Fruit fly (Drosophila melanogaster) whole organism, adult: ENCODE data around the gene Cpr72Eb.
A peak's percentile ranks its signal among the peaks of the same experiment; 100 is the strongest.

Experiments
- CG11617 ChIP-seq: fragments of 200-800 bp; sonication (Bioruptor generic); optimal IDR thresholded peaks from 2 replicates; lab custom pipeline; 2017; ENCODE audit warnings: mild to moderate bottlenecking, missing biosample characterization, missing genetic modification reagents, missing genetic modification characterization
- CG12768 ChIP-seq: fragments of 200-800 bp; sonication (Bioruptor generic); optimal IDR thresholded peaks from 2 replicates; lab custom pipeline; 2017; ENCODE audit warnings: missing biosample characterization, missing genetic modification characterization, mild to moderate bottlenecking, moderate library complexity, missing genetic modification reagents
- CG14711 ChIP-seq: fragments of 200-800 bp; sonication (Bioruptor generic); optimal IDR thresholded peaks from 2 replicates; lab custom pipeline; 2018; ENCODE audit warnings: missing biosample characterization, mild to moderate bottlenecking, missing genetic modification characterization, moderate library complexity
- CG1620 ChIP-seq: fragments of 200-800 bp; sonication (Bioruptor generic); optimal IDR thresholded peaks from 2 replicates; lab custom pipeline; 2016; ENCODE audit warnings: missing biosample characterization, missing genetic modification characterization
- CG33017 ChIP-seq: fragments of 200-800 bp; sonication (Bioruptor generic); optimal IDR thresholded peaks from 2 replicates; lab custom pipeline; 2018; ENCODE audit warnings: missing biosample characterization, mild to moderate bottlenecking, missing genetic modification characterization, moderate library complexity
- CG5204 ChIP-seq: fragments of 200-800 bp; sonication (Bioruptor generic); optimal IDR thresholded peaks from 2 replicates; lab custom pipeline; 2016; ENCODE audit warnings: missing biosample characterization, missing genetic modification characterization
- CG7045 ChIP-seq: fragments of 200-800 bp; sonication (Bioruptor generic); optimal IDR thresholded peaks from 2 replicates; lab custom pipeline; 2017; ENCODE audit warnings: missing biosample characterization, mild to moderate bottlenecking, missing genetic modification characterization
- CG7101 ChIP-seq: fragments of 200-800 bp; sonication (Bioruptor generic); optimal IDR thresholded peaks from 2 replicates; lab custom pipeline; 2018; ENCODE audit warnings: missing biosample characterization, mild to moderate bottlenecking, missing genetic modification characterization, moderate library complexity
- Clk ChIP-seq: fragments of 200-800 bp; sonication (Bioruptor generic); optimal IDR thresholded peaks from 2 replicates; lab custom pipeline; 2017; ENCODE audit warnings: missing biosample characterization, missing genetic modification characterization
- Crg-1 ChIP-seq: fragments of 200-800 bp; sonication (Bioruptor generic); optimal IDR thresholded peaks from 2 replicates; lab custom pipeline; 2016; ENCODE audit warnings: missing biosample characterization, missing genetic modification characterization
- Hr96 ChIP-seq: fragments of 200-800 bp; sonication (Bioruptor generic); optimal IDR thresholded peaks from 2 replicates; lab custom pipeline; 2016; ENCODE audit warnings: missing biosample characterization, missing genetic modification characterization
- Mnt ChIP-seq: fragments of 200-800 bp; sonication (Bioruptor generic); optimal IDR thresholded peaks from 2 replicates; lab custom pipeline; 2016; ENCODE audit warnings: missing biosample characterization, mild to moderate bottlenecking, missing genetic modification characterization
- bab1 ChIP-seq: fragments of 200-800 bp; sonication (Bioruptor generic); optimal IDR thresholded peaks from 3 replicates; lab custom pipeline; 2019; ENCODE audit warnings: missing biosample characterization, mild to moderate bottlenecking, missing genetic modification characterization, moderate library complexity
- cic ChIP-seq: fragments of 200-800 bp; sonication (Bioruptor generic); optimal IDR thresholded peaks from 2 replicates; lab custom pipeline; 2017; ENCODE audit warnings: missing biosample characterization, mild to moderate bottlenecking, missing genetic modification characterization, moderate library complexity
- cnc ChIP-seq, 2 experiments: fragments of >200 bp; optimal IDR thresholded peaks; 2 replicates each; lab custom pipeline; 2017
- kay ChIP-seq: fragments of 200-800 bp; sonication (Bioruptor generic); peaks from one replicate; lab custom pipeline; 2016; ENCODE audit warnings: missing biosample characterization, missing genetic modification characterization, borderline replicate concordance
- ovo ChIP-seq: fragments of 200-800 bp; sonication (Bioruptor generic); optimal IDR thresholded peaks from 2 replicates; lab custom pipeline; 2016; ENCODE audit warnings: missing biosample characterization, missing genetic modification characterization
- pad ChIP-seq: fragments of 200-800 bp; sonication (Bioruptor generic); optimal IDR thresholded peaks from 3 replicates; lab custom pipeline; 2017; ENCODE audit warnings: missing biosample characterization, missing genetic modification characterization, mild to moderate bottlenecking, moderate library complexity, missing genetic modification reagents
- tj ChIP-seq: fragments of 200-800 bp; sonication (Bioruptor generic); optimal IDR thresholded peaks from 3 replicates; lab custom pipeline; 2017; ENCODE audit warnings: missing biosample characterization, mild to moderate bottlenecking, missing genetic modification characterization, moderate library complexity
- toe ChIP-seq: fragments of 200-800 bp; sonication (Bioruptor generic); optimal IDR thresholded peaks from 2 replicates; lab custom pipeline; 2016; ENCODE audit warnings: missing biosample characterization, missing genetic modification characterization

The Cpr72Eb gene

DNA sequence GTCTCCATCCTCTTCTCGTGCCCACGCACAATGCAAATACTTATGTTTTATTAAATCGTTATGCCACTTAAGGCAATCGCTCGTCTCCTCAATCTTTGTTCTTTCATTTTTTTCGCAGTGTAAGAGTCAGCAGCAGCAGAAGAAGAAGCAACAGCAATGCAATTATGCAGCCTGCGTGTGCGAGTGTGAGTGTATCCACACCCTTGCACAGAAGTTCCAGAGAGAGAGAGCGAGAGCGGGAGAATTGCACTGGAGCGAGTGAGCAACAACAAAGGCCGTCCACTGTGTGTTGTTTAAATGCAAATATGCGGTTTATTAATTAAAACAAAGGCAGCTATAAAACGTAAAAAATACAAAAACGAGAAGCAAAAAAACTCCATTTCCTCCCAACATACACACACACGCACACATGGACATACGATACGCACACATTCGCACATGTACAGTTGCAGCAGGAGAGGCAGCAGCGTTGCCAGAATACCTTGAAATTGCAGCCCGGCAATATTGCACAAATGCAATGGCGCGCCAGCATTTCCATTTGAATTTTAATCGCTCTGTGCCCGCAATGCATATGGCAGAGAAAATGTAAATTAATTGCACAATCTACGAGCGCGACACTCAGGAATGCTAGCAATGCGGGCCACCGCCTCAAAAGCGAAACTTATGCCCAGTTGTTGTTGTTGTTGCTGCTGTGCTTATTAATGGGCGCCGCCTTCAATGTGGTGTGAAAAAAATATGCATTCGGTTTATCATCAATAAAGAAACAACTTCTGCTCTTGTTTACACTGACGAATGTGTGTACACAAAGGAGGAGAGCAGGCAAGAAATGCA, 44.1 kb downstream of the Cpr72Eb start:
- TF ChIP-seq cic (GFP tag; lab: Kevin White, UChicago) (no peak), CG11617 (GFP tag; lab: Kevin White, UChicago) (peak; percentile 29), CG14711 (tag; lab: Kevin White, UChicago) (peak; percentile 2), bab1 (GFP tag; lab: Kevin White, UChicago) (peak; percentile 35), Clk (no peak), Crg-1 (GFP tag; lab: Kevin White, UChicago) (no peak), tj (peak; percentile 30), CG12768 (no peak), Mnt (GFP tag; lab: Kevin White, UChicago) (no peak), cnc (optimal IDR thresholded peaks at IDR 0.05; lab: Kevin White, UChicago) (no peak), CG7101 (tag; lab: Kevin White, UChicago) (no peak), kay (GFP tag; lab: Kevin White, UChicago) (peak; percentile 71), ovo (GFP tag; lab: Kevin White, UChicago) (peak; percentile 2), pad (peak; percentile 61), CG33017 (peak; percentile 6), CG1620 (GFP tag; lab: Kevin White, UChicago) (no peak), CG5204 (GFP tag; lab: Kevin White, UChicago) (no peak), toe (GFP tag; lab: Kevin White, UChicago) (no peak), CG7045 (peak; percentile 46), Hr96 (GFP tag; lab: Kevin White, UChicago) (no peak)

DNA sequence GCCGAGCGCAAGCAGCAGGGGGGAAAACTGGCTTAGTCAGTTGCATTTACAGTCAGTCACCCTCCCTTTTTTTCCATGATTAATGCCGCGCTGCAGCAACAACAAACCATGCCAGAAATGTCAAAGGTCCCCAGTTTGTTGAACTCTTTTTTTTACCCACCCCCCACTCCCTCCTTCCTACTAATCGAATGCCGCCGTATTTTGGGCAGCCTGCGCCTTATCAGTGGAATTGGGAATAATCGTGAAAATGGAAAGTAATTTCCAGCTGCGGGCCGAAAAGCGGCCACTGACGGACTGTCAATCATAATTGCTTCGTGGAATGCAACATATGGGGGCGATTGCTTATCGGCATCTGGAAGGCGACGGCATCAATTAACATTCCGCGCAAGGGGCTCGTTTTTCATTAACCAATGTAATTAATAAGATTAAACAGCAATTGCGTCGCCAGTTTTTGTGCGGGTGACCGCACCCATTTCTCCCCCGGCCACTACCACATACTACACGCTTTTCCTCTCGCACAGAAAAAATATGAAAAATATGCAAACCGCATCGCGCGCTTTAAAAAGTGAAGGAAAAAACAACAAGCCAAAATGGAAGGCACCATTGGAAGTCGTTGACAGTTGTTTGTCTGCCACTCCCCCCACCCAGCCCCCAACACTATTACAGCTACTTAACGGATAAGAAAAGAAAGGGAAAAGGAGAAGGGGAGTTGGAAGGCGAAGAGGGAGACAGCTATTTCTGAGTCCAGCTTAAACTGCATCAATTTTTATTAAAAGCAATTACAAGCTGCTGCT, 44.9 kb downstream of the Cpr72Eb start:
- no peak for TF ChIP-seq CG12768
- TF ChIP-seq pad: peak; percentile 91

DNA sequence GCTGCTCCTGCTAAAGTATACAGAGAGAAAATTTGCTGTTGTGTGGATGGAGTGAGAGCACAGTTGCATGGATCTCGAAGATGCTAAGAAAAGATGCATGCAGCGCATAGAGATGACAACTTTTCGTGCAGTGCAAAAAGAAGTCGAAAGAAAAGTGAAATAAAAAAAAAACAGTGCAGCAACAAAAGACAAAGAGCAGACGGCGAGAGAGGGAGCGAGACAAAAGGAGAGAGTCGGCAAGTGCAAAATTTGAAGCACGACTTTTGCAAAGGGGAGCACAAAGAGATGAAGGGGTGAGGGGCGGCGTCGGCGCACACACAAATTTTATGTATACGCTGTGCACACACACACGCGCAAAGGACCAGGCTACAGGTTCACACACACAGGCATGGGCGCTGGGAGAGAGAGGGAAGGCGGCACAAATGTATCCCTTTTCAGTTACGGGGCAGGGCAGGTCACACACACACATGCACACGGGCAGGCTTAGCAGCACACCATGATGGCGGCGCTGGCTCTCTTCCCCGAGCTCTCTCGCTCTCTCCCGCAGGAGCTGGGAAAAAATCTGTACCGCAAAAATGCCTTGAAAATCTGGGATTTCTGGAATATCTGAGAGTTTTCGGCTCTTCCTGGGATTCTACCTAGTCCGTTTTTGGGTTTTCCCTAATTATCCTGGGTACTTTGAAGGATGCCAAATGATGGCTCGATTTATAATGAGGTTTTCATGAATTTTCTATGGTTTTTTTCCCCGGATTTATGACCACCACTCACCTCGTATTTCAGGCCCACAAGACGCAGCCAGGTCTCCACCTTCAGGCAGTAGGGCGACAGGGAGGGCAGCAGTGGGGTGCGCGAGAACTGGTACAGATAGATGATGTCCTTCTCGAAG, 45.8 kb downstream of the Cpr72Eb start:
- no peak for TF ChIP-seq kay (GFP tag; lab: Kevin White, UChicago)
- TF ChIP-seq CG12768: no peak
- TF ChIP-seq CG7101 (tag; lab: Kevin White, UChicago): no peak
- TF ChIP-seq pad: peak; percentile 72
- TF ChIP-seq cnc (optimal IDR thresholded peaks at IDR 0.05; lab: Kevin White, UChicago): no peak
- TF ChIP-seq Clk: no peak

DNA sequence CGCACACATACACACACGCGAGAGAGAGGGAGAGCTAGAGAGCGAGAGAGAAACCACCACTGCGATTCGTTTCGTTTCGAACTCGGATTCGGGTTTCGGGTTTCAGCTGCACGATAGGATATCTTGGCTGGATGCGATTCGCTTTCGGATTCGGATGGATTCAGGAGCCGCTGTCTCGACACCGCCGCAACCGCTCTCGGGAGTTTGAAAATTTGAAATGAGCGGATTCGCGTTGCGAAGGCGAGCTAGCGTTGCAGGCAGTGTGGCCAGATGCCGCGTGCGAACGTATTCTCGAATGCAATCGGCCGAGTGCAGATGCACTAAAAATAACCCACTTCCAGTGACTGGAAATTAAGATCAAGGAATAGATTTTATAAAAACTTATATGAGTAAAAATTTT, 46.9 kb downstream of the Cpr72Eb start, which contains the start of gene fax:
Gene fax, minus strand, starts transcription at position 263 of the 400 bp plus-strand sequence.
- TF ChIP-seq CG7101 (tag; lab: Kevin White, UChicago) (peak; percentile 23), Mnt (GFP tag; lab: Kevin White, UChicago) (peak; percentile 14), cic (GFP tag; lab: Kevin White, UChicago) (peak; percentile 28), CG1620 (GFP tag; lab: Kevin White, UChicago) (no peak), CG7045 (no peak), Clk (no peak), CG33017 (peak; percentile 12), CG14711 (tag; lab: Kevin White, UChicago) (no peak), bab1 (GFP tag; lab: Kevin White, UChicago) (peak; percentile 35), Hr96 (GFP tag; lab: Kevin White, UChicago) (peak; percentile 83)

DNA sequence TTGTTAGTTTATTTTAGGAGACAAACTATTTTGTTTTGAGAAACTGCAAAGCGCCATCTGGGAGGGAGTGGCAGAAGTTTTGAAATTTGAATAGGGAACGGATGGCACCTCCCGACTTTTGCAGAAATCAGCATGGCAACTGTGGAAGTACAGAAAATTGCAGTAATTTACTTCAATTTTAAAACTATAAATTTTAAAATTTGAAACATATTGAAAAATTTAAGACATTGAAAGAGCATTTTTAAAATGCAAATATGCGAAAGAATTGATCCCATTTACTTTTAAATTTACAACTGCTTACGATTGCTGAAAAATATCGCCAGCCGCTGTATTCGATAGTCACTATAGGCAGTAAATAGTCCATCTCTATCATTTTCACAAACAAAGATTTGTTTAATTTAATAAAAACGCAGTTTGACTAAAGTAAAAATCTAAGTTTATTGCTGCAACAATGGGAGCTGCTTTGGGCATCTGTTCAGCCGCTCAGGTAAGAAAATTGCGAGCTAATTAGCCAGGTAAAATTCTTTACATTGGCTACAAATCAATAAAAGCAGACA, 47.8 kb downstream of the Cpr72Eb start, which contains the start of gene Serinc:
Gene Serinc, plus strand, starts transcription at position 329 of the 557 bp plus-strand sequence.
- peak; percentile 50 for TF ChIP-seq CG1620 (GFP tag; lab: Kevin White, UChicago)
- no peak for TF ChIP-seq kay (GFP tag; lab: Kevin White, UChicago)
- peak; percentile 13 for TF ChIP-seq cic (GFP tag; lab: Kevin White, UChicago)
- peak; percentile 55 for TF ChIP-seq Crg-1 (GFP tag; lab: Kevin White, UChicago)
- peak; percentile 17 for TF ChIP-seq CG11617 (GFP tag; lab: Kevin White, UChicago)
- TF ChIP-seq tj: peak; percentile 30
- peak; percentile 2 for TF ChIP-seq Hr96 (GFP tag; lab: Kevin White, UChicago)
- peak; percentile 57 for TF ChIP-seq ovo (GFP tag; lab: Kevin White, UChicago)
- TF ChIP-seq bab1 (GFP tag; lab: Kevin White, UChicago): peak; percentile 27
- peak; percentile 16 for TF ChIP-seq pad
- no peak for TF ChIP-seq CG33017
- TF ChIP-seq toe (GFP tag; lab: Kevin White, UChicago): peak; percentile 76
- no peak for TF ChIP-seq cnc (optimal IDR thresholded peaks at IDR 0.05; lab: Kevin White, UChicago)
- TF ChIP-seq CG7101 (tag; lab: Kevin White, UChicago): peak; percentile 36
- TF ChIP-seq CG12768: no peak
- TF ChIP-seq Mnt (GFP tag; lab: Kevin White, UChicago): peak; percentile 58
- peak; percentile 68 for TF ChIP-seq CG5204 (GFP tag; lab: Kevin White, UChicago)
- no peak for TF ChIP-seq Clk
- peak; percentile 17 for TF ChIP-seq CG14711 (tag; lab: Kevin White, UChicago)
